Worm (Caenorhabditis elegans): ENCODE measurements around the gene M01H9.4.
A peak's percentile ranks its signal among the peaks of the same experiment; 100 is the strongest.

DNA sequence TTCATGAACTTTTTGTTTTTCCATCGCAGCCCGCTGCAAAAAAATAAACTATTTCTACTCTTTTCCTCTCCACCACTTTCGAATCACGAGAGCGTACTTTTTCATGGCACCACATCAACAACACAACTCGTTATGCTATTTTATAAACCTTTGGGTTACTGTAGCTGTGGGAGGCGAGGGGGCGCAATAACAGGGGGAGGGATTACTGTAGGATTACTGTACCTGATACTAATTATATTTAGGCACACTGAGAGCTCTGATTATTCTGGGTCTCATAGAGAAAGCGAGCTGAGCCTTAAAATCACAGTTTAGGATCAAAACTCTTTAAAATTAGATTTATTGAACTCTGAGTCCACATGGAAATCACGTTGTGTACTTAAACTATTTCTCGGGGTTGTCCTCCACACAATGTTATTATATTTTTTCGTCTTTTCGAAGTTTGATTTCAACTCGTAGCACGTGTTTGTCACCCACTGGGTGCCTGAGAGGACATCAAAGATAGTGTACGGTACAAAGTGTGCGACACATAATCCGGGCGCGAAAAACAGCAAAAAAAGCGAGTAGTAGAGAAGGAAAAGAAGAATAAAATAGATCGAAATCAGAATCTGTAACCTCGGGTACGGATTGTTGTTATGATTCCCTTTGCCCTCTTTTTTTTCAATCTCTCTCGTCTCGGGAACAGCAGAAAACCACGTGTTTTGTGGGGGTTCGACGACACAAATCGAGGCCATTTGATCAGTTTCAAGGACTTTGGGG is 10.1 kb downstream of the M01H9.4 start:
- TF ChIP-seq Y48G9A.11 (GFP tag; IDR thresholded peaks at IDR 0.05) (no peak), lim-7 (GFP tag; IDR thresholded peaks at IDR 0.05) (no peak), spr-3 (GFP tag; optimal IDR thresholded peaks at IDR 0.05) (peak; percentile 13), snpc-1.2 (GFP tag; IDR thresholded peaks at IDR 0.05) (no peak), lir-3 (tag; optimal IDR thresholded peaks at IDR 0.05) (no peak), hlh-30 (tag; optimal IDR thresholded peaks at IDR 0.05; ENCODE audit: insufficient read depth) (peak; percentile 84), ZK546.5 (tag; optimal IDR thresholded peaks at IDR 0.05) (no peak), egl-27 (tag; optimal IDR thresholded peaks at IDR 0.05) (no peak), unc-130 (GFP tag; optimal IDR thresholded peaks at IDR 0.05) (no peak)
